Fruit fly (Drosophila melanogaster) whole organism, adult: ENCODE data around the gene Unc-115b.

Source experiments
- CG1620 ChIP-seq: fragments of 200-800 bp; sonication (Bioruptor generic); optimal IDR thresholded peaks from 2 replicates; lab custom pipeline; 2016; ENCODE audit warnings: missing biosample characterization, missing genetic modification characterization
- CG33017 ChIP-seq: fragments of 200-800 bp; sonication (Bioruptor generic); optimal IDR thresholded peaks from 2 replicates; lab custom pipeline; 2018; ENCODE audit warnings: missing biosample characterization, mild to moderate bottlenecking, missing genetic modification characterization, moderate library complexity
- CG7101 ChIP-seq: fragments of 200-800 bp; sonication (Bioruptor generic); optimal IDR thresholded peaks from 2 replicates; lab custom pipeline; 2018; ENCODE audit warnings: missing biosample characterization, mild to moderate bottlenecking, missing genetic modification characterization, moderate library complexity
- Clk ChIP-seq: fragments of 200-800 bp; sonication (Bioruptor generic); optimal IDR thresholded peaks from 2 replicates; lab custom pipeline; 2017; ENCODE audit warnings: missing biosample characterization, missing genetic modification characterization
- Mnt ChIP-seq: fragments of 200-800 bp; sonication (Bioruptor generic); optimal IDR thresholded peaks from 2 replicates; lab custom pipeline; 2016; ENCODE audit warnings: missing biosample characterization, mild to moderate bottlenecking, missing genetic modification characterization
- cic ChIP-seq: fragments of 200-800 bp; sonication (Bioruptor generic); optimal IDR thresholded peaks from 2 replicates; lab custom pipeline; 2017; ENCODE audit warnings: missing biosample characterization, mild to moderate bottlenecking, missing genetic modification characterization, moderate library complexity
- kay ChIP-seq: fragments of 200-800 bp; sonication (Bioruptor generic); peaks from one replicate; lab custom pipeline; 2016; ENCODE audit warnings: missing biosample characterization, missing genetic modification characterization, borderline replicate concordance
- pad ChIP-seq: fragments of 200-800 bp; sonication (Bioruptor generic); optimal IDR thresholded peaks from 3 replicates; lab custom pipeline; 2017; ENCODE audit warnings: missing biosample characterization, missing genetic modification characterization, mild to moderate bottlenecking, moderate library complexity, missing genetic modification reagents
- toe ChIP-seq: fragments of 200-800 bp; sonication (Bioruptor generic); optimal IDR thresholded peaks from 2 replicates; lab custom pipeline; 2016; ENCODE audit warnings: missing biosample characterization, missing genetic modification characterization

- TF ChIP-seq toe (GFP tag; lab: Kevin White, UChicago) (no peak), CG7101 (tag; lab: Kevin White, UChicago) (no peak), Clk (GFP tag; lab: Kevin White, UChicago) (no peak), pad (no peak), CG33017 (tag; lab: Kevin White, UChicago) (no peak), CG1620 (GFP tag; lab: Kevin White, UChicago) (no peak), kay (GFP tag; lab: Kevin White, UChicago) (no peak), Mnt (GFP tag; lab: Kevin White, UChicago) (peak; percentile 62), cic (GFP tag; lab: Kevin White, UChicago) (no peak)
These were observed 17.7 kb upstream of the Unc-115b start for dm6 chr3R:9710228-9710627.
